Worm (Caenorhabditis elegans): ENCODE data around the gene Y41C4A.8.

ce11 chrIII:11740868-11741267, 32.2 kb upstream of the Y41C4A.8 start:
- no peak for TF ChIP-seq dao-5 (tag; optimal IDR thresholded peaks at IDR 0.05)
- TF ChIP-seq W03F9.2 (tag; optimal IDR thresholded peaks at IDR 0.05), result no peak

Measured in whole organism, L4/young adult.